Fruit fly (Drosophila melanogaster) whole organism, embryonic: ENCODE data around the gene CG6048.

Experiments used
- CG18619 ChIP-seq: fragments of 200-800 bp; sonication (Bioruptor generic); optimal IDR thresholded peaks from 3 replicates; lab custom pipeline; 2017; ENCODE audit warnings: missing biosample characterization, mild to moderate bottlenecking, missing genetic modification characterization
- CG7271 ChIP-seq: fragments of 200-800 bp; sonication (Bioruptor generic); optimal IDR thresholded peaks from 2 replicates; lab custom pipeline; 2018; ENCODE audit warnings: missing biosample characterization, mild to moderate bottlenecking, missing genetic modification characterization, moderate library complexity
- CTCF ChIP-seq: fragments of 200-800 bp; sonication (Bioruptor generic); optimal IDR thresholded peaks from 2 replicates; lab custom pipeline; 2017; ENCODE audit warnings: missing biosample characterization, mild to moderate bottlenecking, missing genetic modification characterization, moderate library complexity
- Lhr ChIP-seq: fragments of 200-800 bp; sonication (Bioruptor generic); optimal IDR thresholded peaks from 3 replicates; lab custom pipeline; 2017; ENCODE audit warnings: mild to moderate bottlenecking, missing biosample characterization, missing genetic modification reagents, missing genetic modification characterization
- Six4 ChIP-seq: fragments of 200-800 bp; sonication (Bioruptor generic); optimal IDR thresholded peaks from 2 replicates; lab custom pipeline; 2016; ENCODE audit warnings: missing biosample characterization, missing genetic modification characterization
- gsb-n ChIP-seq: fragments of 200-800 bp; sonication (Bioruptor generic); optimal IDR thresholded peaks from 3 replicates; lab custom pipeline; 2018; ENCODE audit warnings: missing biosample characterization, mild to moderate bottlenecking, missing genetic modification characterization
- sc ChIP-seq, 3 experiments: fragments of >200 bp in 2 of 3; fragments of 200-800 bp in 1 of 3; sonication (Bioruptor generic) in 1 of 3; optimal IDR thresholded peaks; 2 replicates in 2 of 3; 3 replicates in 1 of 3; lab custom pipeline; 2017; ENCODE audit warnings: mild to moderate bottlenecking in 1 of 3, missing biosample characterization in 1 of 3, missing genetic modification characterization in 1 of 3, missing genetic modification reagents in 1 of 3

dm6 chrX:6000747-6001426 lies 48.5 kb downstream of the CG6048 start, which contains the start of gene CG4766:
- TF ChIP-seq sc (optimal IDR thresholded peaks at IDR 0.05; lab: Kevin White, UChicago), result no peak
- TF ChIP-seq sc (GFP tag; optimal IDR thresholded peaks at IDR 0.05; lab: Kevin White, UChicago), result peak; percentile 72
- TF ChIP-seq CG18619, result peak; percentile 75
- peak; percentile 87 for TF ChIP-seq gsb-n (tag; lab: Kevin White, UChicago)
- peak; percentile 59 for TF ChIP-seq CG7271 (tag; lab: Kevin White, UChicago)
- TF ChIP-seq CTCF (GFP tag; lab: Kevin White, UChicago), result no peak
- TF ChIP-seq Six4 (GFP tag; lab: Kevin White, UChicago), result peak; percentile 79
- TF ChIP-seq Lhr (GFP tag; lab: Kevin White, UChicago), result peak; percentile 69
